Fruit fly (Drosophila melanogaster) ovary, adult (tissue): ENCODE measurements around the gene CG14618.

Experiments used
- CG17801 ChIP-seq: fragments of 200-800 bp; optimal IDR thresholded peaks from 2 replicates; lab custom pipeline; 2019; ENCODE audit warnings: missing biosample characterization, mild to moderate bottlenecking, missing genetic modification characterization, moderate library complexity; ENCODE audit not compliant: partially characterized antibody

CG14618 gene

DNA sequence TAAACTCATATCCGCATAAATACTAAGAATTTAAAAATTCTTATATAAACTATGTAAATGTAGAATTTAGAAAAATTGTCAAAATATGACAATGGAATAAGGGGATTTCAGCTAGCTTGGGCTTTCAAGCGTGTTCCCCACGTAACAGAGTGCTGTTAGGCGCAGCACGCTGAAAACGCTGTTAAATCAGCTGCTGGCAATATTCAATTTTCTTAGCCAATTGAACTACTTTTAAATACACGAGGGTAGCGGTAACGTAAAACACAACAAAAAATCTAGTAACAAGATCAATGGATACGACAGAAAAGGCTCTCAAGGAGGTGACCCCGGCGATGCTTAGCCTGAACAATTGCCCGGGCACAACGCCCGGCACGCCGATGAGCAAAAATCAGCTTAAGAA, at the start of gene CG14618:
Gene CG14618, plus strand, starts transcription at position 179 of the 400 bp plus-strand sequence.
- TF ChIP-seq CG17801 (GFP tag; lab: Kevin White, UChicago), result no peak

DNA sequence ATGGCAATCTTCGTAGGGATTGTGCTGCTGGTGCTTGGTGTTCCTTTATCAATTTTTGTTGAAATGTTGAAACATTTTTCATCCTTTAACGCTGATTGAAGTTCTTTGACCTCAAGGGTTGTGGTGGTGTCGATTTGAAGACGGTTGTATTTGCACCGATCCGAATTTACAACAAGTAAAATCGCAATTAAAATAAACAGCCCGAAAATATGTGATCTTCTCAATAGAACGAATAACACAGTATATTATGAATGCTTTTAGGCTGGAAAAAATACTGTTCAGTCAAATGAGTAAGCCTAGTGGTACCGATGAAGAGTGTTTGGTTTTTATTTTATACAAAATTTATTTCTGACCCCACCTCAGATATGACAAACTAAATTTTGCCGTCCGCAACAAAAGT, 30.5 kb upstream of the CG14618 start:
- TF ChIP-seq CG17801 (GFP tag; lab: Kevin White, UChicago), result no peak

DNA sequence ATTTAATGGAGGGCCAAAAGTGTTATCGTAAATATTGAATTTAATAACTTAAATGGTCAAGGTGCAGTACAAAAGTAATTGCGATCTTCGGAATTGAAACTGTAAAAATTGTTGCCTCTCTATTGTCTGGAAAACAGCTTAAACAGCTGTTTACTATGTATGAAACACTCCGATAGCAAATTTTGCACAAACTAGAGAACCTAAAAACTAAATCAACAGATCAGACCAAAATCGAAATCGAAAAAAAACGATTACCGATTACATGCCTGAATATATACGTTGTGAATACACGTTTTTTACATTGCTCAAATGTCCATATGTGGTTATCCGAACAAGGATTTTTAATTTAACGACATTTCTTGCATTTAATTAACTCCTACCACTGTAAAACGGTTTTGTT, 30.0 kb upstream of the CG14618 start:
- no peak for TF ChIP-seq CG17801 (GFP tag; lab: Kevin White, UChicago)

DNA sequence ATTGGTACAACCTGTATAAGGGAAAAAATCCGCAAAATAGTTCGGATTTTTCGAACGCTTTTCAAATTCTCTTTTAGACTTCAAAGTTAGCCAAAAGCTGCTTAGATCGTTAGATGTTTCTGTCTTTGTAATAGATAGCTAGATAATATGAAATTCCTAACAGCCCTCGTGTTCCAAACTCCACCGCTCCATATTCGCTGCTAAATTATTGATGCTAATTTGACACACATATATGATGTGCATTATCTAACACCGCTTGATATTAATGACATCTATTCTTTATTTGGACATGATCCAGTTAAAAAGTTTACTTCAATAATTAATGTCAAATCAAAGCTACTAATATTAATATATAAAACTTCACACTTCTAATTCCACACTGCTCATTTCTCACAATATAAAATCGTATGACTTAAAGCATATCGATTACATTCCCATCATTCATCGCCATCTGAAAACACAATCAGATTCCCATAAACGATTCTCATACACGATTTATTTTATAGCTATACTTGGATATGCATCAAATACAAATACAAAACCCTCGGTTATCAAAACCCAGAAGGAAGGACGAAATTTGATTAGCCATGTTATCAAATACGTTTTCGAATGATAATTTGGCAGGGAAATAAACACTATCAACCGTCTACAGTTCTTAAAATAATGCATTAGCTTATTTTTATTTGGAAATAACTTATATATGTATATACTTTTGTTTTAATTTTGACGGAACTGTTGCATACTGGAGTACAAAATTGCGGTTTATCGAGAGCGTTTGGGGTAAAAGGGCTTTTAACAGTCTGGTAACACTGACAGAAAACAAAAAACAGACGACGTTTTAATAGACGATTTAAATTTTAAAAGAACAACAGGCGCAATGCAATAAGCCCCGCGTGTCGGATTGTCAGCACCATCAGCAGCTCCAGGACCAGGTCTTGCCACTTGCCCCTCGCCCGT, 29.3 kb upstream of the CG14618 start, which contains the start of gene CG14621:
Gene CG14621, plus strand, starts transcription at position 274 of the 957 bp plus-strand sequence.
- no peak for TF ChIP-seq CG17801 (GFP tag; lab: Kevin White, UChicago)

DNA sequence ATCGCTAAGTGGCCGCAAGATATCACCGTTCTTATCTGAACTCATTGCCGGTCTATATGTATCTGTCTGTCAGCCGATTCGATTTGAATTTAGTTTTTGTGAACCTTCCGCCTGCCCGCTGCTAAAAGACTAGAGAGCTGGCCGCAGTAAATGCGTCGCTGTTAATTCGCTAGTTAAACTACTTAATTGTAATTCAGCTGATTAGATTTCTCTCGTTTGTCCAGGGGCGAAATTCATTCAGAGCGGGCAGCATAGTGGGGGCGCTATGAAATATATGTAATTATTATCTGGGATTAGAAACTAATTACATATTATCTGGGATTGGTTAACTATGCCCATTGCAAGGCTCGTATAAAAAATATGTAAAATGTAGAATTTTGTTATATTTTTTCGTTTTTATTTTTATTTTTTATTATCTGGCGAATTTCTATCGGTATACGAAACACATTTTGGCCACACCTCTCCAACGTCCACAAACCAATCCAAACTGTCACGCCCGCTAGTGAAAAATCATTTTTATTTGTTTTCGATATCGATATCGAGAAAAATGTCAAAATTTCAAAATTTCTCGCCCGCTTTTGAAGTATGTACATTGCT, 24.2 kb upstream of the CG14618 start, which contains the start of the genes CG14615 and tilB:
Gene CG14615, minus strand, starts transcription at position 301 of the 597 bp plus-strand sequence.
Gene tilB, plus strand, starts transcription at position 547 of the 597 bp plus-strand sequence.
- no peak for TF ChIP-seq CG17801 (GFP tag; lab: Kevin White, UChicago)

DNA sequence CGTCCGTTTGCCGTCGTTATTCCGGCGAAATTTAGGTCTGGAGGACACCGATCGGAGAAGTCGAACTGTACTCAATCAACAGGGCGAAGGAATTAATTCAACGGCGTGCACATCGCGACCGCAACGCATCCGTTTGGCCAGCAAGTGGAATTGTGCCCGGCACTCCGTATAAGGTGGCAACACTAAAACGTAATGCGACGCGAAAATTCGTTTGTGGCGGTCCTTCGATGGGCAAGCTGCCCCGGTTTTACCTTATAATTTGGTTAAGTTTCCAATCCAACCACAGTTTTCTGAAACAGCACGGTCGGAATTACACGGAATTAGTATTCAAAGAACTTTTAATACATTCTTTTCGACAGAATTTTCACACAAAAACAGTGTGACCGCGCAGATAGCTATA, 18.5 kb upstream of the CG14618 start, which contains the start of gene wap:
Gene wap, minus strand, starts transcription at position 400 of the 400 bp plus-strand sequence.
- no peak for TF ChIP-seq CG17801 (GFP tag; lab: Kevin White, UChicago)

DNA sequence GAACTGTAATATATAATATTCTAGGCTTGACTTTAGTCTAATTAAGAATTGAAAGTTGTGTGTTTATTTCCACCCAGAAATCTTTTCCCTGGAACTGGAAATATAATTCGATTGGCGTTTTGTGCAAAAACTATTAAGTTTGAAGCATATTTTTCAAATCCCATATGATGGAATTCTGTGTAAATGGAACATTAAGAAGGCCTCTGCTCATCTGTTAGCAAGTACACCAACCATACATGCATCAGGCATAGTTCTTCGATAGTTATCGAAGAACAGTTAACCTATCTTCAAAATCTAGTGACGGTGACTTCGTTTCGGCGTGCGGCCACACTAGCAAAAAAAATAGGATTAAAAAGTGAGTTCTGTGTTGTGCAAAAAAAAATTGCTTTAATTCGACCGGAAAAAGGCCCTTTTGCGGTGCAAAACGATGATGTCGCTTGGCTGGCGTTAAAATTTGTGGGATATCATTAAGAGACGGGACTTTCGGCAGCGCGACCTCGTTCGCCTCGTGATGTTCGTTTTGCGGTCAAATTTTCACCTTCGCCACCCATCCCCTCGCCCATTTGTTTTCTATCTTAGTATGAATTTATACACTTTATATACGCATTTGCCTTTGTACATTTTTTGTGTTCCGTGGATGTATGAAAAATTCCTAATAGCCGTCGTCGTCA, 17.9 kb upstream of the CG14618 start, which contains the start of gene Usp2:
Gene Usp2, plus strand, starts transcription at position 295 of the 671 bp plus-strand sequence.
- TF ChIP-seq CG17801 (GFP tag; lab: Kevin White, UChicago), result no peak

DNA sequence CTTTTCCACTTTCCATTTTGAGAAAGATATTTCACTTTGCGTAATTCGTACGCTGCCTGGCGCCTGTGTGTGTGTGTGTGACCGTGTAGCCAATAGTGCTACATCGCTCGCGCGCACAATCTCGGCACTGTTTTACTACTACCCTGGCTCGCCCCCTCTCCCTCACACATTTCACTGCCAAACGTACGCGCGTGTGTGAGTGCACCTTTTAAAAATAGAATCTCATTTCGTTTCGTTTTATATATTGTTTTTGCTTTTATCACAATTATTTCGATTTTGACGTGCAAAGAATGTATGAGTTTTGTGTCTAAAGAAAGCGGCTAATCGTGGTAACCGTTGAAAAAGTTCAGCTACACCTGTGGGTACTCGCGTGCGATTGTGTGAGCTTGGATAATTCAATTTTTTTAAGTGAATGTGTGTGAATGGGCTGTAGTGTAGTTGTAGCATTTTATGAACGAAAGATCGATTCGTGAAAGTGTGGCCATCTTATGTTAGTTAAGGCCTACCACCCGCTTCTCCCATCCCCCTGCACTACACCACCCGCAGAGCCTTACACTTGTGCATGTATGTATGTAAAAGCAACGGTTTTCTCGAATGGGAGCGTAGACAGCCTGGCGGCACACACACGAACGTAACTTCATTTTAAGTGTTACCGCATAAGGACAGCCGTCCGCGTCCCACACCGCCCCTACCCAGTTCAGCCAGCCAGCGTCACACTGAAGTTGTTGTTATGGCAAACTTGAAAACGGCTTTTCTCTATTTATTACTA, 17.1 kb upstream of the CG14618 start:
- no peak for TF ChIP-seq CG17801 (GFP tag; lab: Kevin White, UChicago)

DNA sequence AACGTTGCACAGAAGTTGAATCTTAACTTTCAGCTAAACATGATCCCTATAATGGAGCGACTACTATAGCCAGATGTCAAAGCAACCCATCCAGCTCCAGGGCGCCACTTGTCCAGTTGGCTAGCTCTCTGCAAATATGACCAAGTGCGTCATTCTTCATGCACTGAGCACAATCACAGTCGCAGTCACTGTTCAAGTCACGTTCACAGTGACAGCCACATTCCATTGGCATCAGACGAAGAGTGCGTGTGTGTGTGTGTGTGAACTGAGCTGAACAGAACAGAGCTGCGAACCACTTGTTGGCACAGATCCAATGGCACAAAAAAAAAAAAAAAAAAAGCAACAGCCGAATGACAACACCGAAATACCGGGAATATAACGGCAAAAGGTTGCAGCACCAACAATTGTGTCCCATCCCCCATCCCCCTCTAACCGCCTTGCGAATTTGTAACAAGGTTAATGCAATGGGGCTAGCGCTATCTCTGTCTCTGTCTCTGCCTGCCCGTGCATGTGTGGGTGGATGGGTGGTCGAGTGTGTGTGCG, 12.2 kb upstream of the CG14618 start:
- no peak for TF ChIP-seq CG17801 (GFP tag; lab: Kevin White, UChicago)

DNA sequence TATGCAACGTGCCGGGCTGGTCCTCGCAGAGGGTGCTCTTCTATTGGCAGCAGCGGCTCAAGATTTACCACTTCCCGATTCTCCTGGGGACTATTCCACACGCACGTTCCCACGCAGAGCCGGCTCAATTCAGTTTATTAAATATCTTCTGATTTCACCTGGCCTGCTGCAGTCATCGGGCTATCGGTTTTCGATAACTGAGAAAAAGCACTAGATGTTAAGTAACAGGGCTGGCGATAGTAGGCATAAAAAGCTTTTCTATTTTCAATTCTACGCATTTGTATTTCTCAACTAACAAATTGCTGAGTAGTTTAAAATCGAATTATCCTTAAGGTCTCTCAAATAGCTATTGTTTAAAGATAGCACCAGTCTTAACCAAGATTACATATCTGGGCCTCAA, 1.7 kb upstream of the CG14618 start, which contains the start of gene CG14613:
Gene CG14613, minus strand, starts transcription at position 203 of the 400 bp plus-strand sequence.
- no peak for TF ChIP-seq CG17801 (GFP tag; lab: Kevin White, UChicago)

DNA sequence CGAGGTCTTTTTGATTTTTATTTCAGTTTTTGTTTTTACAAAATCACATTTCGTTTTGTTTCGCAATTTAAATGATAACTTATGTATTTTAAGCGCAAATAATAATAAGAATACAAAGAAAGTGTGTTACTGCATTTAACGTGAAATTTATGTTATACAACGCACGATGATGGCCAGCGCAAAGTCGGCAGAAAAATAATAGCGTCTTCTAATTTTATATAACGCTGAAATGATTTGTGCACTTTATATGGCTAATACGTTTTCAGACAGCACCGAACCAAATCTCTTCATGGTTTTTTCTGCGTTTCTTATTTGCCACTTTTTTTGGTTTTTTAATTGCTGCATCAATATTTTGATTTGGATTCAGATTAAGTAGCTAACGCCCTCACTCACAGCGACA, 1.4 kb downstream of the CG14618 start:
- no peak for TF ChIP-seq CG17801 (GFP tag; lab: Kevin White, UChicago)

DNA sequence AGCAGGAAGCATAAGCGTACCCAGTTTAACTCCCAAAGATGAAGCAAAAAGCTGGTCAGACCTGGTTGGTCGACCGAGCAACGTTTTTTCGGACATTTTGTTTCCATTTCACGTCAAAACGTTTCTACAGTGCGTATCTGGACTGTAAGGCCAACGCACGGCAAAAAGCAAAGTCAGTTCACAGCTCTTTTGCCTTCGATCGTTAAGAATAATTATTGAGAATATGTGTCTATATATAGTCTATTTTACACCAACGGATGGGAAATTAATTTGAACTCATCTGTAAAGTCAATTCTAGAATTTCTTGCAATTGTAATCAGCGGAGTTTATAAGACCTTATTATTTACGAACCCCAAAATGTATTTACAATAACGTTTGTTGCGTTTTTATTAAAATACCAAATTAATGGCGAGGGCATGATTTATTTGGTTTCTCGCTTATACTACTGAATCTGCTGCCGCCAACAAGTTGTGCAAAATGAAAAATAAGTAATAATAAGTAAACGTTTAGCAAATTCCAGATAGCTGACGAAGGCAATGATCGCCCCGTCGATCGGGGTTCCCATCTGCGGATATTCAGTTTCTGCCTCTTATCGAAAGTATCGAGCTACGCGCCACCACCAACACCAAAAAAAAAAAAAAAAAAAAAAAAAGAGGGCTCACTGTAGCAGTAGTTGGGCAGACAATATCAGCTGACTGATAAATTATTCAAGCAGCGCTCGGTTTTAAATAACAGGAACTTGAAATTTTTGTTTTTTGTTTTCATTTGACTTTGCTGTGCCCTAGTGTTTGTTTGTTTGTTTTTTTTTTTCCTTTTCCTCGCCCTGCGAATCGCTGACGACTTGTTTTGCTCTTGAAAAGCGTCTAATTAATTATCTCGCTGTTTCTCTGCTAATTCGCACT, 4.4 kb downstream of the CG14618 start:
- no peak for TF ChIP-seq CG17801 (GFP tag; lab: Kevin White, UChicago)
